Fruit fly (Drosophila melanogaster) whole organism, embryonic: Measurements from ENCODE around the gene ttm50.

Source experiments
- Adf1 ChIP-seq: fragments of 200-800 bp; sonication (Bioruptor generic); IDR thresholded peaks from 2 replicates; pipeline ENCODE4 v1.3.6; 2022; ENCODE audit warnings: missing biosample characterization, missing genetic modification characterization
- Antp ChIP-seq: fragments of 200-800 bp; sonication (Bioruptor generic); optimal IDR thresholded peaks from 3 replicates; lab custom pipeline; 2016; ENCODE audit warnings: missing biosample characterization, missing genetic modification characterization
- Atf3 ChIP-seq: fragments of 200-800 bp; sonication (Bioruptor generic); optimal IDR thresholded peaks from 3 replicates; lab custom pipeline; 2016; ENCODE audit warnings: missing biosample characterization, missing genetic modification characterization
- Atf6 ChIP-seq: fragments of 200-800 bp; sonication (Bioruptor generic); IDR thresholded peaks from 2 replicates; pipeline ENCODE4 v1.3.6; 2022; ENCODE audit warnings: missing biosample characterization, missing genetic modification characterization
- Blimp-1 ChIP-seq: fragments of 200-800 bp; sonication (Bioruptor generic); optimal IDR thresholded peaks from 3 replicates; lab custom pipeline; 2018; ENCODE audit warnings: missing biosample characterization, missing genetic modification characterization, mild to moderate bottlenecking, moderate library complexity, missing genetic modification reagents
- CG10209 ChIP-seq: fragments of 200-800 bp; sonication (Bioruptor generic); optimal IDR thresholded peaks from 3 replicates; lab custom pipeline; 2017; ENCODE audit warnings: missing biosample characterization, mild to moderate bottlenecking, missing genetic modification characterization, missing genetic modification reagents
- CG1233 ChIP-seq: fragments of 200-800 bp; sonication (Bioruptor generic); optimal IDR thresholded peaks from 4 replicates; lab custom pipeline; 2018; ENCODE audit warnings: missing biosample characterization, mild to moderate bottlenecking, missing genetic modification characterization
- CG12744 ChIP-seq: fragments of 200-800 bp; sonication (Bioruptor generic); optimal IDR thresholded peaks from 2 replicates; lab custom pipeline; 2016; ENCODE audit warnings: missing biosample characterization, missing genetic modification characterization
- CG12942 ChIP-seq: fragments of 200-800 bp; sonication (Bioruptor generic); optimal IDR thresholded peaks from 3 replicates; lab custom pipeline; 2016; ENCODE audit warnings: missing biosample characterization, missing genetic modification characterization
- CG13123 ChIP-seq: fragments of 200-800 bp; sonication (Bioruptor generic); optimal IDR thresholded peaks from 2 replicates; lab custom pipeline; 2016; ENCODE audit warnings: missing biosample characterization, missing genetic modification characterization
- CG13287 ChIP-seq: fragments of 200-800 bp; sonication (Bioruptor generic); IDR thresholded peaks from 2 replicates; pipeline ENCODE4 v1.3.6; 2022; ENCODE audit warnings: missing biosample characterization, missing genetic modification characterization; ENCODE audit not compliant: partially characterized antibody
- CG15269 ChIP-seq: fragments of 200-800 bp; sonication (Bioruptor generic); optimal IDR thresholded peaks from 2 replicates; lab custom pipeline; 2018; ENCODE audit warnings: missing biosample characterization, mild to moderate bottlenecking, missing genetic modification characterization, moderate library complexity
- CG16815 ChIP-seq: fragments of 200-800 bp; sonication (Bioruptor generic); optimal IDR thresholded peaks from 3 replicates; lab custom pipeline; 2017; ENCODE audit warnings: missing biosample characterization, mild to moderate bottlenecking, missing genetic modification characterization
- CG17802 ChIP-seq: fragments of 200-800 bp; sonication (Bioruptor generic); optimal IDR thresholded peaks from 2 replicates; lab custom pipeline; 2018; ENCODE audit warnings: missing biosample characterization, mild to moderate bottlenecking, missing genetic modification characterization, moderate library complexity
- CG2712 ChIP-seq: fragments of 200-800 bp; optimal IDR thresholded peaks from 3 replicates; lab custom pipeline; 2019; ENCODE audit warnings: missing biosample characterization, mild to moderate bottlenecking, missing genetic modification characterization, moderate library complexity
- CG2875 ChIP-seq: fragments of 200-800 bp; sonication (Bioruptor generic); optimal IDR thresholded peaks from 2 replicates; lab custom pipeline; 2017; ENCODE audit warnings: missing biosample characterization, mild to moderate bottlenecking, missing genetic modification characterization, missing genetic modification reagents
- CG4360 ChIP-seq: fragments of 200-800 bp; sonication (Bioruptor generic); IDR thresholded peaks from 2 replicates; pipeline ENCODE4 v1.3.6; 2022; ENCODE audit warnings: missing biosample characterization, missing genetic modification characterization
- CG8924 ChIP-seq: fragments of 200-800 bp; optimal IDR thresholded peaks from 3 replicates; lab custom pipeline; 2019; ENCODE audit warnings: missing biosample characterization, mild to moderate bottlenecking, missing genetic modification characterization, moderate library complexity
- CG9727 ChIP-seq: fragments of 200-800 bp; sonication (Bioruptor generic); optimal IDR thresholded peaks from 3 replicates; lab custom pipeline; 2017; ENCODE audit warnings: missing biosample characterization, mild to moderate bottlenecking, missing genetic modification characterization
- CG9932 ChIP-seq: fragments of 200-800 bp; sonication (Bioruptor generic); IDR thresholded peaks from 2 replicates; pipeline ENCODE4 v1.3.6; 2022; ENCODE audit warnings: missing biosample characterization, missing genetic modification characterization
- CkIIα-i1 ChIP-seq: fragments of 200-800 bp; sonication (Bioruptor generic); IDR thresholded peaks from 2 replicates; pipeline ENCODE4 v1.3.6; 2022; ENCODE audit warnings: missing biosample characterization, missing genetic modification characterization
- Dbx ChIP-seq: fragments of 200-800 bp; sonication (Bioruptor generic); IDR thresholded peaks from 3 replicates; pipeline ENCODE4 v1.3.6; 2022; ENCODE audit warnings: missing biosample characterization, missing genetic modification characterization
- Dip2 ChIP-seq: fragments of 200-800 bp; sonication (Bioruptor generic); IDR thresholded peaks from 2 replicates; pipeline ENCODE4 v1.3.6; 2022; ENCODE audit warnings: missing biosample characterization, missing genetic modification characterization
- Dp ChIP-seq: fragments of 200-800 bp; sonication (Bioruptor generic); optimal IDR thresholded peaks from 2 replicates; lab custom pipeline; 2018; ENCODE audit warnings: missing biosample characterization, mild to moderate bottlenecking, missing genetic modification characterization, moderate library complexity
- GATAe ChIP-seq: fragments of 200-800 bp; sonication (Bioruptor generic); conservative IDR thresholded peaks from 2 replicates; pipeline ENCODE4 v1.3.6; 2022; ENCODE audit warnings: missing biosample characterization, missing genetic modification characterization
- Hey ChIP-seq: fragments of 200-800 bp; sonication (Bioruptor generic); optimal IDR thresholded peaks from 3 replicates; lab custom pipeline; 2018; ENCODE audit warnings: missing biosample characterization, mild to moderate bottlenecking, missing genetic modification characterization
- Lhr ChIP-seq: fragments of 200-800 bp; sonication (Bioruptor generic); optimal IDR thresholded peaks from 3 replicates; lab custom pipeline; 2017; ENCODE audit warnings: mild to moderate bottlenecking, missing biosample characterization, missing genetic modification reagents, missing genetic modification characterization
- NK7.1 ChIP-seq: fragments of 200-800 bp; sonication (Bioruptor generic); optimal IDR thresholded peaks from 3 replicates; lab custom pipeline; 2016; ENCODE audit warnings: missing biosample characterization, missing genetic modification characterization
- Neu2 ChIP-seq: fragments of 200-800 bp; sonication (Bioruptor generic); optimal IDR thresholded peaks from 3 replicates; lab custom pipeline; 2016; ENCODE audit warnings: missing biosample characterization, missing genetic modification characterization, borderline replicate concordance
- Nf-YB ChIP-seq: fragments of 200-800 bp; sonication (Bioruptor generic); optimal IDR thresholded peaks from 3 replicates; lab custom pipeline; 2019; ENCODE audit warnings: missing biosample characterization, mild to moderate bottlenecking, missing genetic modification characterization, moderate library complexity
- Oaz ChIP-seq: fragments of 200-800 bp; sonication (Bioruptor generic); IDR thresholded peaks from 2 replicates; pipeline ENCODE4 v1.3.6; 2022; ENCODE audit warnings: missing biosample characterization, missing genetic modification characterization
- Sox100B ChIP-seq: fragments of 200-800 bp; sonication (Bioruptor generic); optimal IDR thresholded peaks from 3 replicates; lab custom pipeline; 2018; ENCODE audit warnings: missing biosample characterization, mild to moderate bottlenecking, missing genetic modification characterization
- bbx ChIP-seq: fragments of 200-800 bp; sonication (Bioruptor generic); IDR thresholded peaks from 2 replicates; pipeline ENCODE4 v1.3.6; 2022; ENCODE audit warnings: missing biosample characterization, missing genetic modification characterization; ENCODE audit not compliant: partially characterized antibody
- crol ChIP-seq: fragments of 200-800 bp; sonication (Bioruptor generic); IDR thresholded peaks from 2 replicates; pipeline ENCODE4 v1.3.6; 2022; ENCODE audit warnings: missing biosample characterization, missing genetic modification characterization
- da ChIP-seq: fragments of 200-800 bp; sonication (Bioruptor generic); optimal IDR thresholded peaks from 2 replicates; lab custom pipeline; 2016; ENCODE audit warnings: missing biosample characterization, missing genetic modification characterization
- fd3F ChIP-seq: fragments of 200-800 bp; sonication (Bioruptor generic); optimal IDR thresholded peaks from 2 replicates; lab custom pipeline; 2018; ENCODE audit warnings: missing biosample characterization, mild to moderate bottlenecking, missing genetic modification characterization, moderate library complexity
- ftz-f1 ChIP-seq: fragments of 200-800 bp; sonication (Bioruptor generic); optimal IDR thresholded peaks from 2 replicates; lab custom pipeline; 2016; ENCODE audit warnings: missing biosample characterization, missing genetic modification characterization
- hb ChIP-seq: fragments of 200-800 bp; sonication (Bioruptor generic); IDR thresholded peaks from 3 replicates; pipeline ENCODE4 v1.3.6; 2022; ENCODE audit warnings: missing biosample characterization, missing genetic modification characterization; ENCODE audit not compliant: partially characterized antibody
- ken ChIP-seq: fragments of 200-800 bp; sonication (Bioruptor generic); IDR thresholded peaks from 3 replicates; pipeline ENCODE4 v1.3.6; 2022; ENCODE audit warnings: missing biosample characterization, missing genetic modification characterization
- lab ChIP-seq: fragments of 200-800 bp; sonication (Bioruptor generic); optimal IDR thresholded peaks from 3 replicates; lab custom pipeline; 2017; ENCODE audit warnings: missing biosample characterization, missing genetic modification characterization, mild to moderate bottlenecking, moderate library complexity, missing genetic modification reagents
- lola ChIP-seq, 3 experiments: fragments of >200 bp in 2 of 3; fragments of 200-800 bp in 1 of 3; sonication (Bioruptor generic) in 1 of 3; optimal IDR thresholded peaks; 2 replicates each; lab custom pipeline; 2017 to 2019; ENCODE audit warnings: missing biosample characterization in 3 of 3, missing genetic modification characterization in 3 of 3, mild to moderate bottlenecking in 1 of 3, moderate library complexity in 1 of 3
- nom ChIP-seq: fragments of 200-800 bp; sonication (Bioruptor generic); optimal IDR thresholded peaks from 2 replicates; lab custom pipeline; 2017; ENCODE audit warnings: missing biosample characterization, missing genetic modification characterization, mild to moderate bottlenecking, moderate library complexity, missing genetic modification reagents
- oc ChIP-seq: fragments of 200-800 bp; sonication (Bioruptor generic); optimal IDR thresholded peaks from 2 replicates; lab custom pipeline; 2018; ENCODE audit warnings: missing biosample characterization, mild to moderate bottlenecking, missing genetic modification characterization, moderate library complexity
- otp ChIP-seq: fragments of 200-800 bp; sonication (Bioruptor generic); IDR thresholded peaks from 3 replicates; pipeline ENCODE4, ENCODE4 v1.3.6; 2022; ENCODE audit warnings: missing biosample characterization, missing genetic modification characterization
- pho ChIP-seq: fragments of 200-800 bp; sonication (Bioruptor generic); optimal IDR thresholded peaks from 2 replicates; lab custom pipeline; 2016; ENCODE audit warnings: missing biosample characterization, missing genetic modification characterization
- pita ChIP-seq: fragments of 200-800 bp; sonication (Bioruptor generic); optimal IDR thresholded peaks from 2 replicates; lab custom pipeline; 2017; ENCODE audit warnings: missing biosample characterization, mild to moderate bottlenecking, missing genetic modification characterization
- seq ChIP-seq: fragments of 200-800 bp; sonication (Bioruptor generic); IDR thresholded peaks from 2 replicates; pipeline ENCODE4 v1.3.6; 2022; ENCODE audit warnings: missing biosample characterization, missing genetic modification characterization
- sima ChIP-seq: fragments of 200-800 bp; sonication (Bioruptor generic); optimal IDR thresholded peaks from 2 replicates; lab custom pipeline; 2016; ENCODE audit warnings: missing biosample characterization, missing genetic modification characterization
- so ChIP-seq: fragments of 200-800 bp; sonication (Bioruptor generic); IDR thresholded peaks from 3 replicates; pipeline ENCODE4 v1.3.6; 2022; ENCODE audit warnings: missing biosample characterization, missing genetic modification characterization
- tin ChIP-seq: fragments of 200-800 bp; sonication (Bioruptor generic); optimal IDR thresholded peaks from 3 replicates; lab custom pipeline; 2016; ENCODE audit warnings: missing biosample characterization, missing genetic modification characterization

The ttm50 gene

dm6 chrX:2703693-2704092 lies 28.3 kb downstream of the ttm50 start, which contains the start of gene Ugalt (continued):
- TF ChIP-seq CG16815 (GFP tag; lab: Kevin White, UChicago) = peak; percentile 100
- TF ChIP-seq Lhr (GFP tag; lab: Kevin White, UChicago) = peak; percentile 100
- TF ChIP-seq CG13287 = peak; percentile 71
- peak; percentile 100 for TF ChIP-seq CG12942
- TF ChIP-seq CG15269 (tag; lab: Kevin White, UChicago) = peak; percentile 100
- peak; percentile 100 for TF ChIP-seq CG9727 (GFP tag; lab: Kevin White, UChicago)
- TF ChIP-seq Dbx (GFP tag; lab: Robert Waterston, UW) = peak; percentile 100
- TF ChIP-seq CG2712 (tag; lab: Kevin White, UChicago) = peak; percentile 100
- peak; percentile 100 for TF ChIP-seq oc (tag; lab: Kevin White, UChicago)
- peak; percentile 100 for TF ChIP-seq Oaz
- peak; percentile 100 for TF ChIP-seq CG10209 (GFP tag; lab: Kevin White, UChicago)
- peak; percentile 97 for TF ChIP-seq crol
- no peak for TF ChIP-seq hb
- TF ChIP-seq Blimp-1 (GFP tag; lab: Kevin White, UChicago) = peak; percentile 100
- TF ChIP-seq bbx (GFP tag; lab: Robert Waterston, UW) = peak; percentile 51
- peak; percentile 100 for TF ChIP-seq so
- peak; percentile 100 for TF ChIP-seq seq (GFP tag; lab: Robert Waterston, UW)
- TF ChIP-seq Atf6 (GFP tag; lab: Robert Waterston, UW) = peak; percentile 100
- peak; percentile 99 for TF ChIP-seq Adf1 (GFP tag; lab: Robert Waterston, UW)
- TF ChIP-seq da (GFP tag; lab: Kevin White, UChicago) = peak; percentile 100
- peak; percentile 100 for TF ChIP-seq nom (GFP tag; lab: Kevin White, UChicago)
- peak; percentile 94 for TF ChIP-seq Nf-YB (GFP tag; lab: Kevin White, UChicago)
- TF ChIP-seq Sox100B = peak; percentile 100
- TF ChIP-seq NK7.1 (GFP tag; lab: Kevin White, UChicago) = peak; percentile 100
- peak; percentile 100 for TF ChIP-seq ken (GFP tag; lab: Robert Waterston, UW)
- peak; percentile 99 for TF ChIP-seq ftz-f1 (GFP tag; lab: Kevin White, UChicago)
- TF ChIP-seq Antp (GFP tag; lab: Kevin White, UChicago) = peak; percentile 100
- peak; percentile 100 for TF ChIP-seq CG9932 (GFP tag; lab: Robert Waterston, UW)
- peak; percentile 88 for TF ChIP-seq Dip2 (GFP tag; lab: Robert Waterston, UW)
- peak; percentile 97 for TF ChIP-seq CG17802 (tag; lab: Kevin White, UChicago)
- TF ChIP-seq Neu2 (GFP tag; lab: Kevin White, UChicago) = peak; percentile 100
- peak; percentile 100 for TF ChIP-seq fd3F (GFP tag; lab: Kevin White, UChicago)
- peak; percentile 100 for TF ChIP-seq CG1233
- TF ChIP-seq sima (GFP tag; lab: Kevin White, UChicago) = peak; percentile 100
- TF ChIP-seq Hey = peak; percentile 100
- peak; percentile 100 for TF ChIP-seq CG2875 (GFP tag; lab: Kevin White, UChicago)
- peak in 1 of 3 experiments; percentile 100 for TF ChIP-seq lola (GFP tag; optimal IDR thresholded peaks at IDR 0.05; lab: Kevin White, UChicago)
- TF ChIP-seq otp (GFP tag; lab: Robert Waterston, UW) = peak; percentile 100
- peak; percentile 100 for TF ChIP-seq CG13123
- peak; percentile 100 for TF ChIP-seq CG8924 (tag; lab: Kevin White, UChicago)
- no peak for TF ChIP-seq pita (GFP tag; lab: Kevin White, UChicago)
- TF ChIP-seq CkIIα-i1 (GFP tag; lab: Robert Waterston, UW) = peak; percentile 100
- peak; percentile 100 for TF ChIP-seq CG12744 (GFP tag; lab: Kevin White, UChicago)
- peak; percentile 100 for TF ChIP-seq pho (GFP tag; lab: Kevin White, UChicago)
- TF ChIP-seq Dp (GFP tag; lab: Kevin White, UChicago) = peak; percentile 68
- TF ChIP-seq tin (GFP tag; lab: Kevin White, UChicago) = peak; percentile 100
- peak; percentile 100 for TF ChIP-seq CG4360 (GFP tag; lab: Robert Waterston, UW)
- peak; percentile 100 for TF ChIP-seq GATAe (GFP tag; lab: Robert Waterston, UW)
- peak; percentile 100 for TF ChIP-seq lab (GFP tag; lab: Kevin White, UChicago)
- peak; percentile 100 for TF ChIP-seq Atf3
